Fruit fly (Drosophila melanogaster): Measurements from ENCODE around the gene CG17593.

Gene CG17593

dm6 chr2L:3506322-3506721 lies 8.3 kb upstream of the CG17593 start:
- no peak for TF ChIP-seq psq (optimal IDR thresholded peaks at IDR 0.05)
- TF ChIP-seq usp (GFP tag; optimal IDR thresholded peaks at IDR 0.05), result no peak
- TF ChIP-seq Dll (optimal IDR thresholded peaks at IDR 0.05), result no peak

DNA sequence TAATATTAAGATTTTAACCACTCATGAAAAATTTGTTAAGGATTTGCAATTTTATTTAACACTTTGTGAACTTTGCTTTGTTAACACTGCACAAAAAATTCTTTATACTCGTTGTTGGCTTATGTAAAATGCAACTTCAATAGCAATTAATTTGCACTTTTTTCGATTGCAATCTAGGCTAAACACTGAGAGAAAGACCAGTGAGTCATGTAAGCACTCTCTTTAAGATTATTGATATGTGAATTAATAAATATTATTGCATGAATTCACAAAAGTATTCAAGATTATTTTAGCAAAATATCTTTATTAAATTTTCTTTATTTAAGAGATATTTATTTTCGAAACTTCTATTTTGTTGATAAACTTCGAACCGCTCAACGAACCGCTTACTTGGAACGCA lies 7.9 kb upstream of the CG17593 start:
- no peak for TF ChIP-seq pan (optimal IDR thresholded peaks at IDR 0.05)
- TF ChIP-seq Dll (optimal IDR thresholded peaks at IDR 0.05), result no peak
- TF ChIP-seq usp (GFP tag; optimal IDR thresholded peaks at IDR 0.05), result no peak
- TF ChIP-seq CG8478 (optimal IDR thresholded peaks at IDR 0.05), result no peak
- TF ChIP-seq EcR (GFP tag; optimal IDR thresholded peaks at IDR 0.05), result no peak
- TF ChIP-seq psq (optimal IDR thresholded peaks at IDR 0.05), result no peak

dm6 chr2L:3507209-3508164 lies 7.2 kb upstream of the CG17593 start, which contains the start of gene tim:
tim (minus strand) TSS chr2L:3508119.
- TF ChIP-seq psq (optimal IDR thresholded peaks at IDR 0.05) (no peak), EcR (GFP tag; optimal IDR thresholded peaks at IDR 0.05) (no peak), usp (GFP tag; optimal IDR thresholded peaks at IDR 0.05) (no peak), pan (optimal IDR thresholded peaks at IDR 0.05) (no peak), Dll (optimal IDR thresholded peaks at IDR 0.05) (no peak), CG8478 (optimal IDR thresholded peaks at IDR 0.05) (no peak)

DNA sequence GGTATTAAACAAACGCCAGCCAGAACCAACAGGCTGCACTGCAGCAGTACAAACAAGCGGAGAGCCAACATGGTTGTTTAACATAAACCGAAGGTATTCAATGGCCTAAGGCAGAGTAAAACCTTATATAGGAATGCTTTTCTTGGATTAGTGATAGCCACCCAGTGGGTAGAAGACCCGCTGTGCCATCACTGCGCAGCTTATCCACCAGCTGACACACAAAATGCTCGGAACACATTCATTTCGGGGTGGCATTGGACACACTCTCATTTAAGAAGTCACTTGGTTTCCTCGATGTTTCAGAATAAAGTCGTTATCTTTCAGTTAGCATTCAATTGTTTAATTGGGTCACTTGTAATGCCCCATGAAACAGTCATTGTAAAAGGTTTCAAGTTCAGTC lies 4.7 kb upstream of the CG17593 start, which contains the start of gene CG31954:
CG31954 (minus strand) TSS at position 101 of the 400 bp plus-strand sequence.
- no peak for TF ChIP-seq CG8478 (optimal IDR thresholded peaks at IDR 0.05)
- no peak for TF ChIP-seq psq (optimal IDR thresholded peaks at IDR 0.05)
- no peak for TF ChIP-seq Dll (optimal IDR thresholded peaks at IDR 0.05)
- no peak for TF ChIP-seq EcR (GFP tag; optimal IDR thresholded peaks at IDR 0.05)

DNA sequence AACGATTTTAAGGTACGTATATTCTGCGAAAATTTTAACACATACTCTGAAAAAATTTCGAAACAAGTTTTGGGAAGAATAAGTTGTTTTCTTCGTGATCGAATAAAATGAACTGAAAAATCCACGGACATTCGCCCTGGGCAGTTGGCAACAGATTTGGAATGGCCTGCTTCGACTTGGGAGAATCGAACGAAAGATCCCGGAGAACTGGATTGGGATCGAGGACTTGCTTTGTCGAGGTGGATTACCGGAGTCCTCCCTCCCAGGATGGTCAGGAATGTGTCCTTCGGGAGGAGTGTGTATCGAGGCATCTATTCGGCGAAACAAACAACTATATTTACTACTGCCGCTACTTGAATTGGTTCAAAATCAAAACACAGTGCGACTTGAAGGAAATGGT lies 4.9 kb downstream of the CG17593 start, which contains the start of the genes CG3213 and CG8851:
CG3213 (minus strand) TSS at position 101 of the 400 bp plus-strand sequence.
CG8851 (plus strand) TSS at position 127 of the 400 bp plus-strand sequence.
- no peak for TF ChIP-seq CG8478 (optimal IDR thresholded peaks at IDR 0.05)
- no peak for TF ChIP-seq psq (optimal IDR thresholded peaks at IDR 0.05)

DNA sequence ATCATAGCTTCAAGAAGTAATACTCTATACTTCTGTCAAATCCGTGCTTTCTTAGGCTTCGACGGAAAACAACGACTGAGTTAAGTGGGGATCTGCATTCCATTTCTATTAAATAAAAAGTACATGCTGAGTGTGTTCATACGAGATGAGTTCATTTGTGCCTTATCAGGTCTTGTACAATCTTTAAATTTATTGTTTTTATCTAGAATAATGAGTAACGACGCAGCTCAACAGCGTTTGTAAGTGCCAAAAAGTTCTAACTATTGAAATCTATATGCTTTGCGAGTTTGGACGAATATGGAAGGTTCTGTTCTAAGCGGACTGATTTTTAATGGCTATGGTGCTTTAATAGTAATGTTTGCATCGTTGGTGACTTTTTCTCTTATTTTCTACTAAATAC lies 9.3 kb downstream of the CG17593 start, which contains the start of gene Sr-CIV:
Sr-CIV (minus strand) TSS at position 101 of the 400 bp plus-strand sequence.
- TF ChIP-seq EcR (GFP tag; optimal IDR thresholded peaks at IDR 0.05) (no peak), pan (optimal IDR thresholded peaks at IDR 0.05) (no peak), CG8478 (optimal IDR thresholded peaks at IDR 0.05) (no peak), usp (GFP tag; optimal IDR thresholded peaks at IDR 0.05) (no peak), Dll (optimal IDR thresholded peaks at IDR 0.05) (no peak), psq (optimal IDR thresholded peaks at IDR 0.05) (no peak)

DNA sequence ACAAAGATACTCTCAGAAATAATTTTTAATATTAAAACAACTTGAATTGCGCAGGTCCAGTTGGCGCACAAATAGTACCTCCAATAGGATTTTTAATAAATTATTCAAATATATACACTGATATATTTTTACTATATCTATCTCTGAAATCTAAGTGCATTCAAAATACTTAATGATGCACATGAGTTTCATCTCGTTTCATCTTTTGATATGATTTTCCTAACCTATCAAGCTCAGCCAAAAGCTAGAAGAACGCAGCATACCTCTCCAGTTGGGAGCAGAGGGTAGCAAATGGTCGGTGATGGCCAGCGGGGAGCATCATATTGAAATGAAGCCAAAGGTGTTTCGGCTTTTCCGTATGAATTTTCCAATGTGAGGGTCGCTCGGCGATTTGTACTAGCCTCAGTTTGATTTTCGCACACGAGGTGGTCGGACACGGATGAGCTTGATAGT lies 10.1 kb downstream of the CG17593 start, which contains the start of gene CG8852:
CG8852 (plus strand) TSS at position 403 of the 453 bp plus-strand sequence.
- TF ChIP-seq pan (optimal IDR thresholded peaks at IDR 0.05) (no peak), psq (optimal IDR thresholded peaks at IDR 0.05) (no peak), CG8478 (optimal IDR thresholded peaks at IDR 0.05) (no peak), Dll (optimal IDR thresholded peaks at IDR 0.05) (no peak), EcR (GFP tag; optimal IDR thresholded peaks at IDR 0.05) (no peak)

dm6 chr2L:3530186-3530832 lies 15.6 kb downstream of the CG17593 start, which contains the start of the genes Spindly and IFT57:
Spindly (minus strand) TSS chr2L:3530317.
IFT57 (plus strand) TSS chr2L:3530789.
- TF ChIP-seq pan (optimal IDR thresholded peaks at IDR 0.05) (no peak), EcR (GFP tag; optimal IDR thresholded peaks at IDR 0.05) (no peak), CG8478 (optimal IDR thresholded peaks at IDR 0.05) (no peak), Dll (optimal IDR thresholded peaks at IDR 0.05) (no peak), usp (GFP tag; optimal IDR thresholded peaks at IDR 0.05) (no peak), psq (optimal IDR thresholded peaks at IDR 0.05) (no peak)

DNA sequence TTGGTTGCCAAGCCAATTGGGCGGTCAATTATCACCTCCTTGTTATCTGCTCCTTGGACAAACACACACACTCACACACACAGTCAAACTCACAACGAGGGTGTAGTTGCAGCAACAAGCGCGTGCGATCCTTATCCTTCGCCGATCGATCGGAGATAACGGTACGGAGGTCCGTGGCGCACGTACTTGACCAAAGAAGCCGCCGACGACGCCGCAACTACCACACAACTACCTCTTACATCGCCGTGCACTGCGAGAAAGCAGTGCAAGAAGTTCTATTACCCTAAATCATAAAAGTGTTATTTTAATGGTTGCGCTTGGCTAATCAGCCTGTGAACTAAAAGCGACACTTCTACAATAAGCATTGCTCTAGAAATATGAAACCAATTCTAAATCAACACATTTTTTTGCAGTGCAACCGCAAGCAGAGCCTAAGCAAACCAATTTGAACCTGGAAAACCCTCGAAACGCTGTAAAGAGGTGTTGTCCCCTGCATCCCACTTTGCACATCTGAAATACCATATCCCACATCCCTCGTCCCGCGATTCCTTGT lies 18.4 kb downstream of the CG17593 start:
- TF ChIP-seq psq (optimal IDR thresholded peaks at IDR 0.05), result no peak
- no peak for TF ChIP-seq CG8478 (optimal IDR thresholded peaks at IDR 0.05)
- no peak for TF ChIP-seq EcR (GFP tag; optimal IDR thresholded peaks at IDR 0.05)

- TF ChIP-seq CG8478 (optimal IDR thresholded peaks at IDR 0.05) (no peak), psq (optimal IDR thresholded peaks at IDR 0.05) (no peak), usp (GFP tag; optimal IDR thresholded peaks at IDR 0.05) (no peak), EcR (GFP tag; optimal IDR thresholded peaks at IDR 0.05) (no peak), Dll (optimal IDR thresholded peaks at IDR 0.05) (peak; percentile 74), pan (optimal IDR thresholded peaks at IDR 0.05) (no peak)
Measured at dm6 chr2L:3534227-3534842, 19.7 kb downstream of the CG17593 start.

DNA sequence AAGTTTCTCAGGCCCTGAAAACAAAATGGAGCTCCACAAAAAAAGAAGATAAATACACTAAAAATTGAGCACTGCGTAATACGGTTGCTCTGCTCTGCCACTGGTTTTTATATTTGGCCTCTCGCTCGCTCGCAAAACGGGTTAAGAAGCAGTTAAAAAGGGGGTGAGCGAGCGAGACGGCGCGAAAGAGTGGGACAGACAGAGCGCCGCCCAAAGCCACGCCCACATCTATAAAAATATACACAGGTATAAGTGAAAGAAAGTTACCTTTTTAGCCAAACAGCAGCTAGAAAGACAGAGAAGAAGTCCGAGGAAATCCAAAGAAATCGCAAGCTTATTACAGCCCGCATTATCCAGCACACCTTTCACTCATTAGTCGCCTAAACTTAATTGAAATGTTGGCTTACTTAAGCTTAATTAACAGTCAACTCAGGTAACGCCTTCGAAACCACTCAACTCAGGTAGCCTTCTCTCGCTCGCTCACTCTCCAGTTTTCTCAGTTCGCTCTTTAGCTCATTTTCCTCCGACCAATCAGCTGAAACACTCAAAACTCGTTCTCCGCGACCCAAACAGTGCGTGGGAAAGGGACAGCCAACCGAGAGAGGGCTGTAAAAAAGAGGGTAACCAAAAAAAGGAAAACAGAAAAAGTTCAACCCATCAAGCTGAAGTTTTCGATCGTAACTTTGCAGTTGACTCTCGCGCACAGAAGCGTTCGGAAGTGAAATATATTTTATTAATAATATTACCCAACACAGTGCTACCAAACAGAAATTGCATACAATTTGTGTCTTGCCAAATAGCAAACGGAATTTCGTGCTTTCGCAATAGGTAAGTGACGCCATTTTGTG lies 24.1 kb downstream of the CG17593 start, which contains the start of gene drm:
drm (plus strand) TSS at position 684 of the 848 bp plus-strand sequence.
- TF ChIP-seq usp (GFP tag; optimal IDR thresholded peaks at IDR 0.05) (no peak), CG8478 (optimal IDR thresholded peaks at IDR 0.05) (peak; percentile 62), Dll (optimal IDR thresholded peaks at IDR 0.05) (peak; percentile 64), EcR (GFP tag; optimal IDR thresholded peaks at IDR 0.05) (no peak)
